Fruit fly (Drosophila melanogaster): ENCODE data around the gene Dph1.
A peak's percentile ranks its signal among the peaks of the same experiment; 100 is the strongest.

The Dph1 gene

DNA sequence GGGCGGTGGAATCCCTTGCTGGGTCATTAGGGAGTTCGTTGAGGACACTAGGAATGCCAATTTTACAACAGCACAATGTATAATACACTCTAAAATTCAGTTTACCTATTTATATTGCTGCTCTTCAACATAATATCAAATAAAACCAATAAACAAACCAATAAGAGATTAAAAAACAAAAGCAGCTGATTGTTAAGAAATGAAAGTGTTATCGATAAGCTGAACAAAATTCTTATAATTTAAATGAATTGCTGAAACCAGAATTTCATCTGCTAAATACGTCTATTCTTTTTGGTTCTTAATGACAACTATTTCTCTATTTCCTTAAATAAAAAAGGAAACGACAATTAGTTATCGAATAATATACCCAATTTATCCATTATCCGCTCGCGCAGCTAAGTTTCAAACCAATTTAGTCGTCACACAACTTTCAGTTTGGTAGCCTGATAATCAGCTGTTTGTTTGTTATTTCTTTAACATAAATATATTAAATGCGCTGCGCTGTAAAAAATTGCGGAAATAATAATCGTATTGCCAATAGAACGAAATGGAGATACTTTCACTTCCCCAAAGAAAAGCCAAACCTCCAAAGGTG, 5.5 kb downstream of the Dph1 start, which contains the start of the genes Pldn and CG14135 (continued):
- no peak for TF ChIP-seq Spps (tag; optimal IDR thresholded peaks at IDR 0.05)
- no peak for TF ChIP-seq CG6254 (GFP tag; optimal IDR thresholded peaks at IDR 0.05)
- peak; percentile 44 for TF ChIP-seq Ets97D (GFP tag; optimal IDR thresholded peaks at IDR 0.05)
- no peak for TF ChIP-seq CG18619 (GFP tag; optimal IDR thresholded peaks at IDR 0.05)
- TF ChIP-seq CG10431 (GFP tag; optimal IDR thresholded peaks at IDR 0.05), result no peak
- TF ChIP-seq sens (GFP tag), result peak; percentile 77
- no peak for TF ChIP-seq Lhr (GFP tag; optimal IDR thresholded peaks at IDR 0.05)
- no peak for TF ChIP-seq NC2α (GFP tag; optimal IDR thresholded peaks at IDR 0.05)
- no peak for TF ChIP-seq Hr3 (GFP tag; optimal IDR thresholded peaks at IDR 0.05)
- TF ChIP-seq sisA (GFP tag; IDR thresholded peaks at IDR 0.05), result no peak
- no peak for TF ChIP-seq tll (GFP tag; optimal IDR thresholded peaks at IDR 0.05)
- peak; percentile 21 for TF ChIP-seq exex (tag; optimal IDR thresholded peaks at IDR 0.05)
- TF ChIP-seq CG3407 (GFP tag; optimal IDR thresholded peaks at IDR 0.05), result no peak
- TF ChIP-seq CG5953 (GFP tag; IDR thresholded peaks at IDR 0.05), result no peak
- TF ChIP-seq CG8924 (tag; optimal IDR thresholded peaks at IDR 0.05), result peak; percentile 75
- no peak for TF ChIP-seq CG2889 (GFP tag; IDR thresholded peaks at IDR 0.05)
- no peak for TF ChIP-seq Aef1 (GFP tag; IDR thresholded peaks at IDR 0.05)
- TF ChIP-seq sug (tag; optimal IDR thresholded peaks at IDR 0.05), result peak; percentile 32
- TF ChIP-seq dimm (GFP tag; IDR thresholded peaks at IDR 0.05), result no peak
- TF ChIP-seq zen (tag; optimal IDR thresholded peaks at IDR 0.05), result peak; percentile 37
- no peak for TF ChIP-seq CG11696 (GFP tag; IDR thresholded peaks at IDR 0.05)
- TF ChIP-seq D19A (tag; optimal IDR thresholded peaks at IDR 0.05), result no peak
- no peak for TF ChIP-seq fd64A (GFP tag; optimal IDR thresholded peaks at IDR 0.05)
- TF ChIP-seq CG4328 (GFP tag; optimal IDR thresholded peaks at IDR 0.05), result no peak
- TF ChIP-seq CG1529 (GFP tag; optimal IDR thresholded peaks at IDR 0.05), result no peak
- no peak for TF ChIP-seq NFAT (GFP tag; IDR thresholded peaks at IDR 0.05)
- peak; percentile 3 for TF ChIP-seq CG12391 (tag; optimal IDR thresholded peaks at IDR 0.05)
- no peak for TF ChIP-seq CG6813 (GFP tag; optimal IDR thresholded peaks at IDR 0.05)
- no peak for TF ChIP-seq CG12104 (GFP tag; optimal IDR thresholded peaks at IDR 0.05)
- no peak for TF ChIP-seq Lim3 (GFP tag; IDR thresholded peaks at IDR 0.05)
- peak; percentile 45 for TF ChIP-seq Sry-δ (GFP tag; optimal IDR thresholded peaks at IDR 0.05)
- peak; percentile 97 to 99 for TF ChIP-seq crp (GFP tag; optimal IDR thresholded peaks at IDR 0.05)
- no peak for TF ChIP-seq Hand (GFP tag; optimal IDR thresholded peaks at IDR 0.05)
- no peak for TF ChIP-seq CG7271 (tag; optimal IDR thresholded peaks at IDR 0.05)
- TF ChIP-seq ind (GFP tag; optimal IDR thresholded peaks at IDR 0.05), result no peak
- TF ChIP-seq bigmax (GFP tag; optimal IDR thresholded peaks at IDR 0.05), result no peak
- no peak for TF ChIP-seq CG9609 (GFP tag; optimal IDR thresholded peaks at IDR 0.05)
- TF ChIP-seq stwl (tag; optimal IDR thresholded peaks at IDR 0.05), result peak; percentile 63
- TF ChIP-seq Abd-B (GFP tag; optimal IDR thresholded peaks at IDR 0.05), result no peak
- no peak for TF ChIP-seq Tbp (GFP tag; optimal IDR thresholded peaks at IDR 0.05)
- TF ChIP-seq CG17829 (tag; optimal IDR thresholded peaks at IDR 0.05), result peak; percentile 10
- no peak for TF ChIP-seq pho (GFP tag; optimal IDR thresholded peaks at IDR 0.05)
- no peak for TF ChIP-seq CG30403 (GFP tag; optimal IDR thresholded peaks at IDR 0.05)
- no peak for TF ChIP-seq Atf3 (GFP tag; optimal IDR thresholded peaks at IDR 0.05)
- TF ChIP-seq D (optimal IDR thresholded peaks at IDR 0.05), result no peak
- no peak for TF ChIP-seq D (GFP tag; optimal IDR thresholded peaks at IDR 0.05)
- TF ChIP-seq onecut (GFP tag; IDR thresholded peaks at IDR 0.05), result no peak
- TF ChIP-seq sim (GFP tag; IDR thresholded peaks at IDR 0.05), result no peak
- TF ChIP-seq CG4360 (GFP tag; IDR thresholded peaks at IDR 0.05), result no peak
- no peak for TF ChIP-seq GATAe (GFP tag; conservative IDR thresholded peaks at IDR 0.05)
- TF ChIP-seq zfh1 (GFP tag; IDR thresholded peaks at IDR 0.05), result no peak
- no peak for TF ChIP-seq yki (optimal IDR thresholded peaks at IDR 0.05)

All from whole organism, embryonic.